Worm (Caenorhabditis elegans): ENCODE data around the gene ZK354.2.
A peak's percentile ranks its signal among the peaks of the same experiment; 100 is the strongest.

The ZK354.2 gene

ce11 chrIV:5333484-5333883 is 20.3 kb downstream of the ZK354.2 start:
- TF ChIP-seq mbf-1 (tag; optimal IDR thresholded peaks at IDR 0.05) (no peak), sma-3 (GFP tag; optimal IDR thresholded peaks at IDR 0.05) (peak; percentile 4), nhr-25 (tag; optimal IDR thresholded peaks at IDR 0.05) (peak; percentile 1), nhr-21 (tag; optimal IDR thresholded peaks at IDR 0.05) (peak; percentile 33), peb-1 (tag; optimal IDR thresholded peaks at IDR 0.05) (no peak), blmp-1 (tag; optimal IDR thresholded peaks at IDR 0.05; ENCODE audit: insufficient read depth) (peak; percentile 59)

DNA sequence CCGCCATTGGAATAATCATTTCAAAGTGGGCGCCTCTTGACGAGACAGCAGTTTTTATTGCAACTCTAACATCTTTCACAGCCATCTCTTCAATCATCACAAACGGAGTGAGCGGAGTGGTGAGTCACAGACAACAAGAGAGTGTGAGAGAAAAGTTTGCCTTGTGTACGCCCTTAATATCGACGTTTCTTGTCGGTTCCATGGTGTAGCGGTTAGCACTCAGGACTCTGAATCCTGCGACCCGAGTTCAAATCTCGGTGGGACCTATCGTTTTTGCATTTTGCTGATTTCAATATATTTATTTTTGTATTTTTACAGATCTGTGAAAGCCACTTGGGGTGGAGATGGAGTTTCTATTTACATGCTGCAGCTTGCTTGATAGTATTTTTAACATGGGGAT is 21.3 kb downstream of the ZK354.2 start:
- TF ChIP-seq Y55F3AM.14 (GFP tag; optimal IDR thresholded peaks at IDR 0.05) (peak; percentile 19), ceh-82 (tag; optimal IDR thresholded peaks at IDR 0.05) (no peak), ztf-11 (tag; optimal IDR thresholded peaks at IDR 0.05) (no peak), lin-13 (GFP tag; optimal IDR thresholded peaks at IDR 0.05) (peak; percentile 44), sma-9 (GFP tag; optimal IDR thresholded peaks at IDR 0.05) (peak; percentile 58), sma-9 (tag; optimal IDR thresholded peaks at IDR 0.05) (no peak), C34F6.9 (tag; optimal IDR thresholded peaks at IDR 0.05) (peak; percentile 48), nhr-21 (tag; optimal IDR thresholded peaks at IDR 0.05) (peak; percentile 11), nhr-25 (tag; optimal IDR thresholded peaks at IDR 0.05) (peak; percentile 26), blmp-1 (tag; optimal IDR thresholded peaks at IDR 0.05; ENCODE audit: insufficient read depth) (no peak), mdl-1 (tag; optimal IDR thresholded peaks at IDR 0.05) (no peak), fos-1 (tag; optimal IDR thresholded peaks at IDR 0.05) (peak; percentile 55), aly-2 (tag; optimal IDR thresholded peaks at IDR 0.05) (no peak), mab-5 (tag; optimal IDR thresholded peaks at IDR 0.05) (peak; percentile 27), gmeb-1 (tag; optimal IDR thresholded peaks at IDR 0.05) (peak; percentile 37), F13H6.1 (tag; optimal IDR thresholded peaks at IDR 0.05) (peak; percentile 32), unc-55 (GFP tag; optimal IDR thresholded peaks at IDR 0.05) (peak; percentile 53), crh-2 (tag; optimal IDR thresholded peaks at IDR 0.05) (peak; percentile 69), lsy-2 (tag; optimal IDR thresholded peaks at IDR 0.05) (peak; percentile 39 to 61), sma-3 (GFP tag; optimal IDR thresholded peaks at IDR 0.05) (peak; percentile 38)

ce11 chrIV:5337649-5338048 is 24.4 kb downstream of the ZK354.2 start:
- TF ChIP-seq crh-2 (tag; optimal IDR thresholded peaks at IDR 0.05), result peak; percentile 4
- no peak for TF ChIP-seq R02D3.7 (tag; optimal IDR thresholded peaks at IDR 0.05)
- no peak for TF ChIP-seq ztf-4 (tag; optimal IDR thresholded peaks at IDR 0.05)
- TF ChIP-seq dmd-4 (tag; optimal IDR thresholded peaks at IDR 0.05), result no peak
- peak; percentile 4 for TF ChIP-seq nhr-25 (tag; optimal IDR thresholded peaks at IDR 0.05)
- no peak for TF ChIP-seq snpc-4 (tag; optimal IDR thresholded peaks at IDR 0.05)
- peak; percentile 3 for TF ChIP-seq blmp-1 (tag; optimal IDR thresholded peaks at IDR 0.05; ENCODE audit: insufficient read depth)
- TF ChIP-seq nhr-21 (tag; optimal IDR thresholded peaks at IDR 0.05), result no peak
- TF ChIP-seq elt-1 (tag; optimal IDR thresholded peaks at IDR 0.05), result no peak
- TF ChIP-seq sma-9 (GFP tag; optimal IDR thresholded peaks at IDR 0.05), result peak; percentile 8
- TF ChIP-seq sma-9 (tag; optimal IDR thresholded peaks at IDR 0.05), result no peak
- peak; percentile 18 for TF ChIP-seq sma-3 (GFP tag; optimal IDR thresholded peaks at IDR 0.05)
- TF ChIP-seq lin-39 (tag; optimal IDR thresholded peaks at IDR 0.05), result no peak
- no peak for TF ChIP-seq mbf-1 (tag; optimal IDR thresholded peaks at IDR 0.05)

DNA sequence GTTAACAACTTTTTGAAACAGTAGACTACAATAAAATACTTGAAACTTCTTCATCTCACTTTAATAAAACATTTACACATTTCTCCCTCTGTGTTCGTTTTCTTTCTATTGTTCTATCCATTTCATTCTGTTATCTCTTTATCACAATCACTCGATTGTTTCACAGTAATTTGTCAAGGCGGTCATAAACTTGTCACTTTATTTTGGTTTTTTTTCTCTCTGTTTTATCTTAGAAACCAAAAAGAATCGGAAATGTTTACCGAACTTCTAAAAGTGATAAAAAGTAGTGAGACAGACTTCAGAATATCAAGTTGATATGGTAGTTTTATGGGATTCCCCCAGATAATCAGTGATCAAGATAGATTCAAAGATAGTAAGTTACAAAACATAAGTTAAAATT is 26.1 kb downstream of the ZK354.2 start, which contains the start of gene Y4C6B.2:
Gene Y4C6B.2, plus strand, starts transcription at position 320 of the 400 bp plus-strand sequence.
- TF ChIP-seq mbf-1 (tag; optimal IDR thresholded peaks at IDR 0.05) (no peak), ceh-16 (tag; optimal IDR thresholded peaks at IDR 0.05) (no peak), elt-3 (tag; optimal IDR thresholded peaks at IDR 0.05) (no peak), dmd-4 (tag; optimal IDR thresholded peaks at IDR 0.05) (no peak), elt-1 (tag; optimal IDR thresholded peaks at IDR 0.05) (no peak), alr-1 (tag; optimal IDR thresholded peaks at IDR 0.05) (no peak), unc-62 (GFP tag; optimal IDR thresholded peaks at IDR 0.05) (no peak), sma-9 (GFP tag; optimal IDR thresholded peaks at IDR 0.05) (no peak), sma-9 (tag; optimal IDR thresholded peaks at IDR 0.05) (no peak), mdl-1 (tag; optimal IDR thresholded peaks at IDR 0.05) (no peak), crh-2 (tag; optimal IDR thresholded peaks at IDR 0.05) (no peak), ztf-1 (GFP tag; conservative IDR thresholded peaks at IDR 0.05) (no peak), ztf-11 (tag; optimal IDR thresholded peaks at IDR 0.05) (no peak), zag-1 (tag; optimal IDR thresholded peaks at IDR 0.05) (no peak), gmeb-1 (tag; optimal IDR thresholded peaks at IDR 0.05) (no peak), nhr-6 (tag; optimal IDR thresholded peaks at IDR 0.05) (no peak), Y55F3AM.14 (GFP tag; optimal IDR thresholded peaks at IDR 0.05) (no peak), nhr-11 (tag; optimal IDR thresholded peaks at IDR 0.05) (no peak)
